Worm (Caenorhabditis elegans) whole organism, midembryonic: ENCODE measurements around the gene R07H5.16.

ENCODE experiments used
- T22C8.4 ChIP-seq: fragments of 200-800 bp; sonication (Bioruptor generic); IDR thresholded peaks from 2 replicates; pipeline ENCODE4 v1.3.6; 2022; ENCODE audit warnings: missing genetic modification characterization, missing compliant biosample characterization
- cog-1 ChIP-seq: sonication (generic microtip); optimal IDR thresholded peaks from 2 replicates; lab custom pipeline; 2016; ENCODE audit warnings: missing genetic modification characterization, missing compliant biosample characterization
- flt-1 ChIP-seq: fragments of 200-800 bp; sonication (Bioruptor generic); IDR thresholded peaks from 2 replicates; pipeline ENCODE4 v1.3.6; 2022; ENCODE audit warnings: missing genetic modification characterization, missing compliant biosample characterization
- klf-2 ChIP-seq: fragments of 200-800 bp; sonication (Bioruptor generic); conservative IDR thresholded peaks from 2 replicates; pipeline ENCODE4 v1.3.6; 2022; ENCODE audit warnings: missing genetic modification reagents, missing genetic modification characterization, missing compliant biosample characterization
- ref-1 ChIP-seq: fragments of 200-800 bp; sonication (Bioruptor generic); conservative IDR thresholded peaks from 2 replicates; pipeline ENCODE4 v1.3.6; 2022; ENCODE audit warnings: missing genetic modification reagents, missing genetic modification characterization, missing compliant biosample characterization

- TF ChIP-seq flt-1 (no peak), ref-1 (no peak), cog-1 (tag; lab: Kevin White, UChicago) (no peak), T22C8.4 (no peak), klf-2 (GFP tag; lab: Robert Waterston, UW) (no peak)
Measured at ce11 chrIV:11248031-11248631, 49.0 kb downstream of the R07H5.16 start, which contains the start of gene C05C12.4.
